Fruit fly (Drosophila melanogaster) whole organism, embryonic: ENCODE data around the gene GstD10.
A peak's percentile ranks its signal among the peaks of the same experiment; 100 is the strongest.

Source experiments
- CG10274 ChIP-seq: fragments of 200-800 bp; sonication (Bioruptor generic); optimal IDR thresholded peaks from 3 replicates; lab custom pipeline; 2017; ENCODE audit warnings: missing biosample characterization, mild to moderate bottlenecking, missing genetic modification characterization
- CG10462 ChIP-seq: fragments of 200-800 bp; sonication (Bioruptor generic); optimal IDR thresholded peaks from 2 replicates; lab custom pipeline; 2016; ENCODE audit warnings: missing biosample characterization, missing genetic modification characterization
- CG11398 ChIP-seq: fragments of 200-800 bp; sonication (Bioruptor generic); optimal IDR thresholded peaks from 2 replicates; lab custom pipeline; 2016; ENCODE audit warnings: missing biosample characterization, missing genetic modification characterization
- CG11504 ChIP-seq: fragments of 200-800 bp; sonication (Bioruptor generic); optimal IDR thresholded peaks from 3 replicates; lab custom pipeline; 2019; ENCODE audit warnings: missing biosample characterization, mild to moderate bottlenecking, missing genetic modification characterization, moderate library complexity
- CG11560 ChIP-seq: fragments of 200-800 bp; sonication (Bioruptor generic); IDR thresholded peaks from 3 replicates; pipeline ENCODE4 v1.3.6; 2022; ENCODE audit warnings: missing biosample characterization, missing genetic modification characterization
- CG12071 ChIP-seq: fragments of 200-800 bp; sonication (Bioruptor generic); optimal IDR thresholded peaks from 3 replicates; lab custom pipeline; 2018; ENCODE audit warnings: missing biosample characterization, mild to moderate bottlenecking, missing genetic modification characterization
- CG13424 ChIP-seq: fragments of 200-800 bp; sonication (Bioruptor generic); optimal IDR thresholded peaks from 2 replicates; lab custom pipeline; 2019; ENCODE audit warnings: missing biosample characterization, mild to moderate bottlenecking, missing genetic modification characterization, moderate library complexity
- CG17361 ChIP-seq: fragments of 200-800 bp; sonication (Bioruptor generic); IDR thresholded peaks from 3 replicates; pipeline ENCODE4 v1.3.6; 2022; ENCODE audit warnings: missing biosample characterization, missing genetic modification characterization
- CG18262 ChIP-seq: fragments of 200-800 bp; optimal IDR thresholded peaks from 3 replicates; lab custom pipeline; 2019; ENCODE audit warnings: missing biosample characterization, mild to moderate bottlenecking, missing genetic modification characterization, moderate library complexity
- CG30431 ChIP-seq: fragments of 200-800 bp; sonication (Bioruptor generic); optimal IDR thresholded peaks from 2 replicates; lab custom pipeline; 2017; ENCODE audit warnings: missing biosample characterization, missing genetic modification characterization
- CG3995 ChIP-seq: fragments of 200-800 bp; sonication (Bioruptor generic); optimal IDR thresholded peaks from 3 replicates; lab custom pipeline; 2016; ENCODE audit warnings: missing biosample characterization, missing genetic modification characterization
- CG7745 ChIP-seq: fragments of 200-800 bp; sonication (Bioruptor generic); optimal IDR thresholded peaks from 2 replicates; lab custom pipeline; 2018; ENCODE audit warnings: missing biosample characterization, mild to moderate bottlenecking, missing genetic modification characterization, moderate library complexity
- CG8281 ChIP-seq: fragments of 200-800 bp; sonication (Bioruptor generic); optimal IDR thresholded peaks from 2 replicates; lab custom pipeline; 2018; ENCODE audit warnings: missing biosample characterization, mild to moderate bottlenecking, missing genetic modification characterization, moderate library complexity
- CG9932 ChIP-seq: fragments of 200-800 bp; sonication (Bioruptor generic); IDR thresholded peaks from 2 replicates; pipeline ENCODE4 v1.3.6; 2022; ENCODE audit warnings: missing biosample characterization, missing genetic modification characterization
- CHES-1-like ChIP-seq: fragments of 200-800 bp; sonication (Bioruptor generic); optimal IDR thresholded peaks from 2 replicates; lab custom pipeline; 2016; ENCODE audit warnings: missing biosample characterization, missing genetic modification characterization
- Dad ChIP-seq: fragments of 200-800 bp; sonication (Bioruptor generic); optimal IDR thresholded peaks from 3 replicates; lab custom pipeline; 2016; ENCODE audit warnings: missing biosample characterization, missing genetic modification characterization
- Dp ChIP-seq: fragments of 200-800 bp; sonication (Bioruptor generic); optimal IDR thresholded peaks from 2 replicates; lab custom pipeline; 2018; ENCODE audit warnings: missing biosample characterization, mild to moderate bottlenecking, missing genetic modification characterization, moderate library complexity
- Fer3 ChIP-seq: fragments of 200-800 bp; sonication (Bioruptor generic); optimal IDR thresholded peaks from 2 replicates; lab custom pipeline; 2018; ENCODE audit warnings: missing biosample characterization, mild to moderate bottlenecking, missing genetic modification characterization, moderate library complexity
- GATAe ChIP-seq: fragments of 200-800 bp; sonication (Bioruptor generic); conservative IDR thresholded peaks from 2 replicates; pipeline ENCODE4 v1.3.6; 2022; ENCODE audit warnings: missing biosample characterization, missing genetic modification characterization
- HLH3B ChIP-seq: fragments of 200-800 bp; sonication (Bioruptor generic); IDR thresholded peaks from 2 replicates; pipeline ENCODE4 v1.3.6; 2022; ENCODE audit warnings: missing biosample characterization, missing genetic modification characterization
- Jarid2 ChIP-seq: fragments of 200-800 bp; sonication (Bioruptor generic); optimal IDR thresholded peaks from 3 replicates; lab custom pipeline; 2017; ENCODE audit warnings: mild to moderate bottlenecking, missing biosample characterization, missing genetic modification reagents, missing genetic modification characterization
- Lhr ChIP-seq: fragments of 200-800 bp; sonication (Bioruptor generic); optimal IDR thresholded peaks from 3 replicates; lab custom pipeline; 2017; ENCODE audit warnings: mild to moderate bottlenecking, missing biosample characterization, missing genetic modification reagents, missing genetic modification characterization
- Lim3 ChIP-seq: fragments of 200-800 bp; sonication (Bioruptor generic); IDR thresholded peaks from 2 replicates; pipeline ENCODE4 v1.3.6; 2022; ENCODE audit warnings: missing biosample characterization, missing genetic modification characterization
- Rx ChIP-seq: fragments of 200-800 bp; sonication (Bioruptor generic); IDR thresholded peaks from 2 replicates; pipeline ENCODE4 v1.3.6; 2022; ENCODE audit warnings: missing biosample characterization, missing genetic modification characterization
- Vsx1 ChIP-seq: fragments of 200-800 bp; sonication (Bioruptor generic); optimal IDR thresholded peaks from 2 replicates; lab custom pipeline; 2017; ENCODE audit warnings: missing biosample characterization, mild to moderate bottlenecking, missing genetic modification characterization, missing genetic modification reagents
- ab ChIP-seq: fragments of 200-800 bp; sonication (Bioruptor generic); optimal IDR thresholded peaks from 2 replicates; lab custom pipeline; 2016; ENCODE audit warnings: missing biosample characterization, missing genetic modification characterization
- ara ChIP-seq: fragments of 200-800 bp; sonication (Bioruptor generic); IDR thresholded peaks from 2 replicates; pipeline ENCODE4 v1.3.6; 2022; ENCODE audit warnings: missing biosample characterization, missing genetic modification characterization
- ci ChIP-seq: fragments of 200-800 bp; sonication (Bioruptor generic); IDR thresholded peaks from 3 replicates; pipeline ENCODE4 v1.3.6; 2022; ENCODE audit warnings: missing biosample characterization, missing genetic modification characterization
- corto ChIP-seq: fragments of 200-800 bp; sonication (Bioruptor generic); optimal IDR thresholded peaks from 2 replicates; lab custom pipeline; 2016; ENCODE audit warnings: missing biosample characterization, mild to moderate bottlenecking, missing genetic modification characterization, moderate library complexity
- cwo ChIP-seq: fragments of 200-800 bp; sonication (Bioruptor generic); optimal IDR thresholded peaks from 3 replicates; lab custom pipeline; 2017; ENCODE audit warnings: missing biosample characterization, missing genetic modification characterization, mild to moderate bottlenecking, moderate library complexity, missing genetic modification reagents
- dm ChIP-seq: fragments of 200-800 bp; sonication (Bioruptor generic); optimal IDR thresholded peaks from 3 replicates; lab custom pipeline; 2016; ENCODE audit warnings: missing biosample characterization, missing genetic modification characterization
- dysf ChIP-seq: fragments of 200-800 bp; sonication (Bioruptor generic); IDR thresholded peaks from 3 replicates; pipeline ENCODE4 v1.3.6; 2022; ENCODE audit warnings: missing biosample characterization, missing genetic modification characterization
- emc ChIP-seq: fragments of 200-800 bp; sonication (Bioruptor generic); optimal IDR thresholded peaks from 2 replicates; lab custom pipeline; 2016; ENCODE audit warnings: missing biosample characterization, missing genetic modification characterization
- fd102C ChIP-seq: fragments of 200-800 bp; sonication (Bioruptor generic); optimal IDR thresholded peaks from 2 replicates; lab custom pipeline; 2018; ENCODE audit warnings: missing biosample characterization, mild to moderate bottlenecking, missing genetic modification characterization, moderate library complexity
- gcm ChIP-seq: fragments of 200-800 bp; sonication (Bioruptor generic); optimal IDR thresholded peaks from 2 replicates; lab custom pipeline; 2019; ENCODE audit warnings: missing biosample characterization, mild to moderate bottlenecking, missing genetic modification characterization, moderate library complexity
- gcm2 ChIP-seq: fragments of 200-800 bp; sonication (Bioruptor generic); optimal IDR thresholded peaks from 2 replicates; lab custom pipeline; 2016; ENCODE audit warnings: missing biosample characterization, missing genetic modification characterization
- grn ChIP-seq: fragments of 200-800 bp; sonication (Bioruptor generic); optimal IDR thresholded peaks from 3 replicates; lab custom pipeline; 2017; ENCODE audit warnings: missing biosample characterization, missing genetic modification characterization
- lilli ChIP-seq: fragments of 200-800 bp; sonication (Bioruptor generic); optimal IDR thresholded peaks from 3 replicates; lab custom pipeline; 2016; ENCODE audit warnings: missing biosample characterization, missing genetic modification characterization
- mirr ChIP-seq: fragments of 200-800 bp; sonication (Bioruptor generic); optimal IDR thresholded peaks from 3 replicates; lab custom pipeline; 2018; ENCODE audit warnings: missing biosample characterization, mild to moderate bottlenecking, missing genetic modification characterization
- mld ChIP-seq: fragments of 200-800 bp; sonication (Bioruptor generic); IDR thresholded peaks from 3 replicates; pipeline ENCODE4 v1.3.6; 2022; ENCODE audit warnings: missing biosample characterization, missing genetic modification characterization; ENCODE audit not compliant: partially characterized antibody
- peb ChIP-seq: fragments of 200-800 bp; sonication (Bioruptor generic); IDR thresholded peaks from 2 replicates; pipeline ENCODE4 v1.3.6; 2022; ENCODE audit warnings: missing biosample characterization, missing genetic modification characterization
- pita ChIP-seq: fragments of 200-800 bp; sonication (Bioruptor generic); optimal IDR thresholded peaks from 2 replicates; lab custom pipeline; 2017; ENCODE audit warnings: missing biosample characterization, mild to moderate bottlenecking, missing genetic modification characterization
- psq ChIP-seq: fragments of 200-800 bp; sonication (Bioruptor generic); optimal IDR thresholded peaks from 2 replicates; lab custom pipeline; 2017; ENCODE audit warnings: missing biosample characterization, missing genetic modification characterization
- rib ChIP-seq: fragments of 200-800 bp; sonication (Bioruptor generic); IDR thresholded peaks from 2 replicates; pipeline ENCODE4 v1.3.6; 2022; ENCODE audit warnings: missing biosample characterization, missing genetic modification characterization
- row ChIP-seq: fragments of 200-800 bp; sonication (Bioruptor generic); IDR thresholded peaks from 3 replicates; pipeline ENCODE4 v1.3.6; 2022; ENCODE audit warnings: missing biosample characterization, missing genetic modification characterization
- salm ChIP-seq: fragments of 200-800 bp; sonication (Bioruptor generic); optimal IDR thresholded peaks from 2 replicates; lab custom pipeline; 2018; ENCODE audit warnings: missing biosample characterization, mild to moderate bottlenecking, missing genetic modification characterization
- scrt ChIP-seq: fragments of 200-800 bp; sonication (Bioruptor generic); optimal IDR thresholded peaks from 2 replicates; lab custom pipeline; 2018; ENCODE audit warnings: missing biosample characterization, mild to moderate bottlenecking, missing genetic modification characterization, moderate library complexity
- sens ChIP-seq: fragments of 200-800 bp; sonication (Bioruptor generic); peaks from one replicate; lab custom pipeline; 2016; ENCODE audit warnings: missing biosample characterization, missing genetic modification characterization
- sob ChIP-seq: fragments of 200-800 bp; sonication (Bioruptor generic); IDR thresholded peaks from 2 replicates; pipeline ENCODE4 v1.3.6; 2022; ENCODE audit warnings: missing biosample characterization, missing genetic modification characterization
- tin ChIP-seq: fragments of 200-800 bp; sonication (Bioruptor generic); optimal IDR thresholded peaks from 3 replicates; lab custom pipeline; 2016; ENCODE audit warnings: missing biosample characterization, missing genetic modification characterization
- twi ChIP-seq: fragments of 200-800 bp; optimal IDR thresholded peaks from 2 replicates; lab custom pipeline; 2019; ENCODE audit warnings: missing biosample characterization, mild to moderate bottlenecking, missing genetic modification characterization, moderate library complexity

GstD10 gene

dm6 chr3R:12402935-12403334, 37.4 kb upstream of the GstD10 start (continued):
- TF ChIP-seq CG17361 (GFP tag; lab: Robert Waterston, UW): peak; percentile 98
- peak; percentile 97 for TF ChIP-seq CG11504 (tag; lab: Kevin White, UChicago)
- TF ChIP-seq scrt (GFP tag; lab: Kevin White, UChicago): peak; percentile 99
- peak; percentile 92 for TF ChIP-seq peb
- peak; percentile 65; the same call in 2 of the 3 replicates for TF ChIP-seq CG11560 (tag; lab: Robert Waterston, UW)
- TF ChIP-seq cwo (GFP tag; lab: Kevin White, UChicago): peak; percentile 94
- TF ChIP-seq salm: peak; percentile 98
- TF ChIP-seq CG7745 (tag; lab: Kevin White, UChicago): peak; percentile 92
- TF ChIP-seq tin (GFP tag; lab: Kevin White, UChicago): peak; percentile 100
- peak; percentile 99 for TF ChIP-seq ara (GFP tag; lab: Robert Waterston, UW)
- TF ChIP-seq CG10274: peak; percentile 95
- TF ChIP-seq grn: peak; percentile 98
- peak; percentile 99 for TF ChIP-seq sens (GFP tag; lab: Kevin White, UChicago)
- TF ChIP-seq Vsx1: peak; percentile 92
- peak; percentile 97 for TF ChIP-seq HLH3B (GFP tag; lab: Robert Waterston, UW)
- peak; percentile 73 for TF ChIP-seq ab (GFP tag; lab: Kevin White, UChicago)
- TF ChIP-seq mld: no peak
- peak; percentile 100 for TF ChIP-seq CG12071 (GFP tag; lab: Kevin White, UChicago)
- TF ChIP-seq Lim3: peak; percentile 88
- peak; percentile 94 for TF ChIP-seq Dad (GFP tag; lab: Kevin White, UChicago)
- no peak for TF ChIP-seq pita (GFP tag; lab: Kevin White, UChicago)
- no peak; the same call in 1 of the 2 replicates for TF ChIP-seq CG9932 (GFP tag; lab: Robert Waterston, UW)
- TF ChIP-seq gcm2 (GFP tag; lab: Kevin White, UChicago): peak; percentile 92
- peak; percentile 90 for TF ChIP-seq CHES-1-like
- peak; percentile 72; the same call in 1 of the 2 replicates for TF ChIP-seq GATAe (GFP tag; lab: Robert Waterston, UW)
- TF ChIP-seq psq: peak; percentile 87
- TF ChIP-seq CG11398 (GFP tag; lab: Kevin White, UChicago): peak; percentile 88
- TF ChIP-seq CG30431: peak; percentile 94
- TF ChIP-seq sob: peak; percentile 97
- peak; percentile 98 for TF ChIP-seq row
- peak; percentile 99 for TF ChIP-seq CG13424
- TF ChIP-seq gcm (GFP tag; lab: Kevin White, UChicago): peak; percentile 98
- TF ChIP-seq ci (GFP tag; lab: Robert Waterston, UW): peak; percentile 99
- TF ChIP-seq Dp: peak; percentile 47
- peak; percentile 92 for TF ChIP-seq Lhr (GFP tag; lab: Kevin White, UChicago)
- TF ChIP-seq dysf (GFP tag; lab: Robert Waterston, UW): peak; percentile 97
- peak; percentile 99 for TF ChIP-seq CG18262 (tag; lab: Kevin White, UChicago)
- TF ChIP-seq emc: peak; percentile 97
- TF ChIP-seq dm (GFP tag; lab: Kevin White, UChicago): peak; percentile 85
- TF ChIP-seq rib: peak; percentile 86
- TF ChIP-seq fd102C (GFP tag; lab: Kevin White, UChicago): peak; percentile 92
- peak; percentile 99 for TF ChIP-seq mirr (GFP tag; lab: Kevin White, UChicago)
- TF ChIP-seq Rx (GFP tag; lab: Robert Waterston, UW): peak; percentile 94
- peak; percentile 82 for TF ChIP-seq corto (GFP tag; lab: Kevin White, UChicago)
- peak; percentile 91 for TF ChIP-seq CG8281 (tag; lab: Kevin White, UChicago)
- peak; percentile 89 for TF ChIP-seq CG3995 (GFP tag; lab: Kevin White, UChicago)
- TF ChIP-seq Fer3 (tag; lab: Kevin White, UChicago): peak; percentile 99
- peak; percentile 79 for TF ChIP-seq Jarid2 (GFP tag; lab: Kevin White, UChicago)
- peak; percentile 96 for TF ChIP-seq lilli
- TF ChIP-seq twi (tag; lab: Kevin White, UChicago): peak; percentile 97
- peak; percentile 93 for TF ChIP-seq CG10462 (GFP tag; lab: Kevin White, UChicago)
